Worm (Caenorhabditis elegans): Measurements from ENCODE around the gene C05E4.15.

DNA sequence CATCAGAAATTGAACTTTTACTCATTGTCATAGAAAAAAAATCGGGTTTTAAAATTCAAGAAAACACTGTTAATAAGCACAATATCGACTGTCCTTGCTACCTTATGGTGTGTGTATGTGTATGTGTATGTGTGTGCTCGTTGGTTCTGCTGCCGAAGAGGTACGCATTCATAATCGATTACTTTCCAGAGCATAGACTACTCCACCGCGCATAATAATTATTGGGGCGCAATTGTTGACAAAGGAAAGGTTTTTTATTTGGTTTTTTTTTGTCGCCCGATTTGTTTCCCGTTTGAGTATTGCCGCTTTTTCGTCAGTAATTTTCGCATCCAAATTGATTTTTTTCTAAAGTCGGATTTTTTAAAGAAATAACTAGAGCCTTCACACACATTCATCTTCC lies at the start of gene C05E4.15:
- TF ChIP-seq sox-4 (tag; optimal IDR thresholded peaks at IDR 0.05), result no peak
- TF ChIP-seq nfya-1 (tag; optimal IDR thresholded peaks at IDR 0.05), result no peak
- no peak for TF ChIP-seq dve-1 (tag; optimal IDR thresholded peaks at IDR 0.05)
- no peak for TF ChIP-seq elt-4 (tag; optimal IDR thresholded peaks at IDR 0.05)
- TF ChIP-seq fkh-10 (GFP tag; optimal IDR thresholded peaks at IDR 0.05), result no peak
- TF ChIP-seq ama-1 (optimal IDR thresholded peaks at IDR 0.05), result no peak
- TF ChIP-seq F13H6.1 (tag; optimal IDR thresholded peaks at IDR 0.05), result no peak
- no peak for TF ChIP-seq ref-2 (tag; optimal IDR thresholded peaks at IDR 0.05)
- TF ChIP-seq syd-9 (tag; optimal IDR thresholded peaks at IDR 0.05), result no peak
- TF ChIP-seq tbx-7 (tag; optimal IDR thresholded peaks at IDR 0.05), result no peak

All from whole organism, late embryonic.